Worm (Caenorhabditis elegans): ENCODE measurements around the gene glb-1.

Gene glb-1

ce11 chrIII:8913469-8913868 is 9.6 kb downstream of the glb-1 start, which contains the start of gene trxr-2:
Gene trxr-2, plus strand, starts transcription at chrIII:8913769.
- TF ChIP-seq gmeb-2 (tag; optimal IDR thresholded peaks at IDR 0.05), result no peak
- TF ChIP-seq ceh-45 (GFP tag; IDR thresholded peaks at IDR 0.05), result no peak
- no peak for TF ChIP-seq ceh-18 (tag; optimal IDR thresholded peaks at IDR 0.05)
- TF ChIP-seq hlh-6 (tag; optimal IDR thresholded peaks at IDR 0.05), result no peak
- no peak for TF ChIP-seq ceh-48 (tag; optimal IDR thresholded peaks at IDR 0.05)
- TF ChIP-seq eyg-1 (tag; optimal IDR thresholded peaks at IDR 0.05), result no peak
- no peak for TF ChIP-seq mec-3 (tag; optimal IDR thresholded peaks at IDR 0.05; ENCODE audit: borderline replicate concordance)

ce11 chrIII:8911598-8912194 is 11.4 kb downstream of the glb-1 start, which contains the start of gene tpk-1:
Gene tpk-1, plus strand, starts transcription at chrIII:8912144.
- TF ChIP-seq hlh-8 (tag; optimal IDR thresholded peaks at IDR 0.05) (no peak), nhr-11 (tag; optimal IDR thresholded peaks at IDR 0.05) (no peak)

- no peak for TF ChIP-seq ceh-24 (tag; optimal IDR thresholded peaks at IDR 0.05)
These were observed 13.0 kb downstream of the glb-1 start for ce11 chrIII:8910139-8910538.

- TF ChIP-seq Y22D7AL.16 (tag; optimal IDR thresholded peaks at IDR 0.05) (no peak), ceh-31 (tag; optimal IDR thresholded peaks at IDR 0.05) (peak; percentile 65), tbx-2 (tag; optimal IDR thresholded peaks at IDR 0.05) (peak; percentile 48), che-1 (tag; optimal IDR thresholded peaks at IDR 0.05) (no peak), ahr-1 (tag; optimal IDR thresholded peaks at IDR 0.05) (no peak), nfya-1 (tag; optimal IDR thresholded peaks at IDR 0.05) (peak; percentile 42), elt-2 (tag; optimal IDR thresholded peaks at IDR 0.05) (peak; percentile 31), pag-3 (tag; optimal IDR thresholded peaks at IDR 0.05; ENCODE audit: borderline replicate concordance) (no peak), hlh-30 (tag; optimal IDR thresholded peaks at IDR 0.05; ENCODE audit: insufficient read depth) (no peak), ceh-48 (tag; optimal IDR thresholded peaks at IDR 0.05) (peak; percentile 94), unc-55 (GFP tag; optimal IDR thresholded peaks at IDR 0.05) (peak; percentile 0), rnt-1 (tag; optimal IDR thresholded peaks at IDR 0.05) (no peak), ceh-22 (tag; optimal IDR thresholded peaks at IDR 0.05) (no peak), unc-42 (tag; optimal IDR thresholded peaks at IDR 0.05) (peak; percentile 62)
These were observed 18.0 kb downstream of the glb-1 start, which contains the start of gene unc-32 for ce11 chrIII:8904914-8905665. Gene unc-32, plus strand, starts transcription at chrIII:8905615.

- peak; percentile 24 for TF ChIP-seq ceh-14 (tag; optimal IDR thresholded peaks at IDR 0.05)
- TF ChIP-seq rnt-1 (tag; optimal IDR thresholded peaks at IDR 0.05), result peak; percentile 63
- TF ChIP-seq nfya-1 (tag; optimal IDR thresholded peaks at IDR 0.05), result peak; percentile 98
- TF ChIP-seq ceh-18 (tag; optimal IDR thresholded peaks at IDR 0.05), result peak; percentile 88
- TF ChIP-seq unc-55 (GFP tag; optimal IDR thresholded peaks at IDR 0.05), result peak; percentile 70
- TF ChIP-seq ceh-19 (GFP tag; optimal IDR thresholded peaks at IDR 0.05), result no peak
- TF ChIP-seq unc-86 (tag; optimal IDR thresholded peaks at IDR 0.05), result peak; percentile 30
- TF ChIP-seq npax-4 (tag; optimal IDR thresholded peaks at IDR 0.05), result no peak
- TF ChIP-seq hlh-6 (tag; optimal IDR thresholded peaks at IDR 0.05), result no peak
- TF ChIP-seq ceh-45 (GFP tag; IDR thresholded peaks at IDR 0.05), result no peak
- TF ChIP-seq ceh-6 (GFP tag; optimal IDR thresholded peaks at IDR 0.05), result no peak
- TF ChIP-seq ref-2 (tag; optimal IDR thresholded peaks at IDR 0.05), result peak; percentile 53
- TF ChIP-seq unc-42 (tag; optimal IDR thresholded peaks at IDR 0.05), result peak; percentile 61
- peak; percentile 39 for TF ChIP-seq ets-4 (tag; optimal IDR thresholded peaks at IDR 0.05)
- no peak for TF ChIP-seq sox-4 (tag; optimal IDR thresholded peaks at IDR 0.05)
- peak; percentile 29 for TF ChIP-seq pqm-1 (tag; optimal IDR thresholded peaks at IDR 0.05)
- no peak for TF ChIP-seq zip-5 (tag; optimal IDR thresholded peaks at IDR 0.05)
- TF ChIP-seq F13H6.1 (tag; optimal IDR thresholded peaks at IDR 0.05), result no peak
- TF ChIP-seq nhr-232 (tag; optimal IDR thresholded peaks at IDR 0.05), result no peak
- TF ChIP-seq tbx-2 (tag; optimal IDR thresholded peaks at IDR 0.05), result peak; percentile 69
- TF ChIP-seq hlh-8 (tag; optimal IDR thresholded peaks at IDR 0.05), result no peak
- TF ChIP-seq hlh-15 (tag; optimal IDR thresholded peaks at IDR 0.05), result no peak
- peak; percentile 49 for TF ChIP-seq dve-1 (tag; optimal IDR thresholded peaks at IDR 0.05)
- peak; percentile 72 for TF ChIP-seq hlh-30 (tag; optimal IDR thresholded peaks at IDR 0.05; ENCODE audit: insufficient read depth)
- no peak for TF ChIP-seq fax-1 (tag; optimal IDR thresholded peaks at IDR 0.05)
- TF ChIP-seq hlh-13 (GFP tag; optimal IDR thresholded peaks at IDR 0.05), result no peak
- TF ChIP-seq elt-4 (tag; optimal IDR thresholded peaks at IDR 0.05), result no peak
- TF ChIP-seq sdc-2 (tag; optimal IDR thresholded peaks at IDR 0.05), result peak; percentile 39
- TF ChIP-seq mec-3 (tag; optimal IDR thresholded peaks at IDR 0.05; ENCODE audit: borderline replicate concordance), result no peak
- peak; percentile 69 for TF ChIP-seq pros-1 (tag; optimal IDR thresholded peaks at IDR 0.05)
- TF ChIP-seq ceh-31 (tag; optimal IDR thresholded peaks at IDR 0.05), result peak; percentile 80
These were observed 19.0 kb downstream of the glb-1 start, which contains the start of gene lin-9 for ce11 chrIII:8904044-8904443. Gene lin-9, minus strand, starts transcription at chrIII:8904131.

Measured in whole organism, late embryonic.